Worm (Caenorhabditis elegans): ENCODE data around the gene vab-3.

DNA sequence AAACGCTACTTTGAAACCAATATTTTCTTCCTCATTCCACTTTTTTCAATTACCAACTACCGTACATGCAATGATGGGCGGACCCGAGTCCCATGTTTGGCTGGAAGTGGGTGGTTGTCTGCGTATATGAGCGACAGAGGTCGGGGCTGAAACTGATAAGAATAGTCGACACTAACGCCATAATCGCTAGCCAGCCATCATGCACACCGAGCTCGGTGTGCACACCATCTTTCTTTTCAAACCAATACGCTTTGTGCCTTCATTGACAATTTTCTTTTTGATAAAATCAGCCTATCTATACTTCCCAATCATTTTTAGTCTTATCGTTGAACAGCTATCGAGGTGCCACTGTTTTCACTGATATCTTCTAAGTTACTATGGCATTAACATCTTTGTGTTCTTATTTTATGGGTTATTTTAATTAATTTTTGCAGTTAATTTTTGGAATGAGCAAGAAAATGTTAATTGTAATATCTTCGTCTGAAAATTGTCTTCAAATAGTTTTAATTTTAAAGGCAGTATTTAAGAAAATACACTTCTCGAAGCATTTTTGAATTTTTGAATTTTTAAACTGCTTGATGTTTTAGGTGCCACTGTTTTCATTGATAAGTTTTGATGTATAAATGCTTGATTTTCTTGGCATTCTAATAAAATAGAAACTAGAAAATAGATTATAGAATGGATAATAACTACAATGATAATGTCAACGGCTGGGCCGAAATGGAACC lies 19.0 kb upstream of the vab-3 start, which contains the start of gene elt-2:
- TF ChIP-seq lir-1 (GFP tag; conservative IDR thresholded peaks at IDR 0.05) (0 out of 2 replicates have a peak, but pooled peaks have one; percentile 17), ekl-4 (GFP tag; IDR thresholded peaks at IDR 0.05) (no peak), Y67H2A.10 (GFP tag; conservative IDR thresholded peaks at IDR 0.05) (no peak), ztf-18 (tag; optimal IDR thresholded peaks at IDR 0.05) (no peak), ceh-27 (GFP tag; optimal IDR thresholded peaks at IDR 0.05) (no peak), Y53G8AR.9 (GFP tag; conservative IDR thresholded peaks at IDR 0.05) (no peak), pha-4 (tag; optimal IDR thresholded peaks at IDR 0.05) (no peak), snpc-4 (GFP tag; optimal IDR thresholded peaks at IDR 0.05) (no peak), snpc-4 (tag; optimal IDR thresholded peaks at IDR 0.05) (no peak), unc-62 (GFP tag; optimal IDR thresholded peaks at IDR 0.05) (no peak), attf-6 (GFP tag; IDR thresholded peaks at IDR 0.05) (no peak), F23B12.7 (tag; optimal IDR thresholded peaks at IDR 0.05; ENCODE audit: insufficient read depth) (no peak)

Data from whole organism, young adult.